Fruit fly (Drosophila melanogaster) whole organism, larva: Measurements from ENCODE around the gene Ugt37C2.
A peak's percentile ranks its signal among the peaks of the same experiment; 100 is the strongest.

Experiments used
- noc ChIP-seq: fragments of 200-800 bp; sonication (Bioruptor generic); optimal IDR thresholded peaks from 3 replicates; lab custom pipeline; 2019; ENCODE audit warnings: missing biosample characterization, mild to moderate bottlenecking, missing genetic modification characterization, moderate library complexity

The Ugt37C2 gene

DNA sequence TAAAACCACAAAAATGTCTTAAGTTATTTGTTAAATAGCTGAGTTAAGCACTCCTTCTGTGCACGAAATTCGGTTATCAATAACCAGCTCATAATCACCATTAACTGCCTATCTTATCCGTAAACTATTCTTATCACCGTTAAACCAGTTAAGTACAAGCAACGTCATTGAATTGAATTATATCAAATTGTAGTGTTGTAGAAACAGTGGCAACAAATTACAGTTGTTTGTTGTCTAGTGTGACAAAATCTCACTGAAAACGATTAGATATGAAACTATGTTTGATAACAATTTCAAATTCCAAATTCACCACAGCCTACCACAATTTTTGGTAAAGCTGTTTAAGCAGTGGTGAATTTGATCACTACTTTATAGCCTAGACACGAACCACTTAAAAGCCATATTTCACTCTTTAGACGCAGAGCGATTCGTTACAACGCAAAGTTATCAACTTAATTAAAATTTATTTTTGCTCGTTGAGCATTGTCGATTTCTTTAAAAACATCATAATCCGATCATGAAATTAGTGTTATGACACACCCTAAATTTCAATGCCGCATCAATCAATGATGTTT lies 7.7 kb downstream of the Ugt37C2 start:
- TF ChIP-seq noc (tag; lab: Kevin White, UChicago), result no peak

dm6 chr2L:16803638-16804037 lies 9.6 kb downstream of the Ugt37C2 start:
- no peak for TF ChIP-seq noc (tag; lab: Kevin White, UChicago)

dm6 chr2L:16804376-16804934 lies 10.4 kb downstream of the Ugt37C2 start, which contains the start of gene CG13272:
Gene CG13272 (plus strand): TSS chr2L:16804884.
- no peak for TF ChIP-seq noc (tag; lab: Kevin White, UChicago)

DNA sequence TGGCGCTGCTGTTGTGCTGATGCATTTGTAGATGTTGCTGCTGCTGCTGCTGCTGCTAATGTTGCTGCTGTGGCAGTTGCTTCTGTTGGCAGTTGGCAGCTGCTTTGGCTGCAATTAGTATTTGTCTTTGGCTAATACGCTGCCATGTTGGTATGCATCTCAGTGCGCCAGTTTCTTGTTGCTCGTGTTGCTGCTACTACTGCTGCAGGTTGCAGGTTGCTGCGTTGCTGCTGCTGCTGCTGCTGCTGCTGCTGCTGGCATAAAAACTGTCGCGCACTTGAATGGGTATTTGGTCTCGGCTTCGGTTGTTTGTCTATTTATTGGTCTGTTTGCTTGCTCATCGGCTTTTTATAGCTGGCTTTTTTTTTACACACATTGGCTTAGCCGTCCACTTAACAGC lies 14.7 kb downstream of the Ugt37C2 start:
- no peak for TF ChIP-seq noc (tag; lab: Kevin White, UChicago)

dm6 chr2L:16815989-16816749 lies 22.2 kb downstream of the Ugt37C2 start, which contains the start of gene mdy:
Gene mdy (plus strand): TSS chr2L:16816660.
- TF ChIP-seq noc (tag; lab: Kevin White, UChicago), result no peak

DNA sequence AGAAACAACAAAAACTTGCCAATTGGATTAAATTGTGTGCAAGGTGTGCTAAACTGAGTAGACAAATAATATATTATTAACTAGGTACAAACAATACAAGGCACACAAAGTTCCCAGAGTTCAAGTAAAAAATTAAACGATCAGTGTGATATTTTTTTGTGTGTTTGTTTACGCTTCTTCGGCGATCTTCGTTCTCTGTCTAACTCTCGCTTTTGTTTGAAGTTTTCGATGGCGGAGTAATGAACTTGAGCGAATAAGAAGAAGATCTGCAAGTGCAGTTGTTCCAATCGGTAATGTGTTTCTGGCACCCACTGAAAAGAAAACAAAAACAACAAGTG lies 22.7 kb downstream of the Ugt37C2 start:
- TF ChIP-seq noc (tag; lab: Kevin White, UChicago), result no peak

- peak; percentile 65 for TF ChIP-seq noc (tag; lab: Kevin White, UChicago)
Observed at dm6 chr2L:16817421-16818101, 23.6 kb downstream of the Ugt37C2 start.

dm6 chr2L:16818335-16818973 lies 24.4 kb downstream of the Ugt37C2 start:
- no peak for TF ChIP-seq noc (tag; lab: Kevin White, UChicago)

DNA sequence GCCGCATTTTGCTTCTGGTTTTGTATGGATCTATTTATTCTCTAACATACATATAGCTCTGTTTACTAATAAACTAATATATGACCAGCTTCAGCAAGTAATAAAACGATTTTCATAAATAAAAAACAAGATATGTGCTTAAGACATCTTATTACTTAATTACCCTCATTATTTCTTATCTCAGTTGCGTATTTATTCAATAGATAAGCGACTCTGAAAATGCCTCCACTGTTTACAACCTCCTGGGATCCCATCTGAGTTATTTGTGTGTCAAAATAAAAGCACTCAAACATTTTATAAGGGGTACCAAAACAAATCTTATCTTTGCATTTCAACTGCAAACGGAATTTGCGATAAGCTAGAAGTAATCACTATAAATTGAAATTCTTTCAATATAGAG lies 25.7 kb downstream of the Ugt37C2 start:
- peak; percentile 93 for TF ChIP-seq noc (tag; lab: Kevin White, UChicago)

dm6 chr2L:16820993-16821392 lies 27.0 kb downstream of the Ugt37C2 start, which contains the start of gene CG13280:
Gene CG13280 (minus strand): TSS chr2L:16821093.
- no peak for TF ChIP-seq noc (tag; lab: Kevin White, UChicago)

DNA sequence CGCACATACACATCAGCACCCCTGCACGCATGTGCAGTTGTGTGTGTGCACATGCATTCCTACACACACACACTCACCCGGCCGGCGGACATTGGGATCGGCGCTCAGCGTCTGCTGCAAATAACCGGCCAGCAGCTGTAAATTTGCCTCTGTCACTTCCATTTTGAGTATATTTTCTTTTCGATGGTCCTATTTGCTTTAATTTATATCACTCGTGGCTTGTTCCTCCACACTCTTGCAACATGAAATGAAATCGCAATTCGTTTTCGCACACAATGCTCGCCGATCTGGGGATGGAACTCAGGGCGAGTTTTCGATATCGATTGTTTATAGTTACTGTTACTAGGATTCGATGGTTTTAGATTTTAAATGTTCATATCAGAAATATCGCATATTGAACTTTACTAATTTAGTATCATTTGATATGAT lies 30.9 kb downstream of the Ugt37C2 start, which contains the start of gene Cse1:
Gene Cse1 (minus strand): TSS at position 303 of the 429 bp plus-strand sequence.
- peak; percentile 31 for TF ChIP-seq noc (tag; lab: Kevin White, UChicago)

DNA sequence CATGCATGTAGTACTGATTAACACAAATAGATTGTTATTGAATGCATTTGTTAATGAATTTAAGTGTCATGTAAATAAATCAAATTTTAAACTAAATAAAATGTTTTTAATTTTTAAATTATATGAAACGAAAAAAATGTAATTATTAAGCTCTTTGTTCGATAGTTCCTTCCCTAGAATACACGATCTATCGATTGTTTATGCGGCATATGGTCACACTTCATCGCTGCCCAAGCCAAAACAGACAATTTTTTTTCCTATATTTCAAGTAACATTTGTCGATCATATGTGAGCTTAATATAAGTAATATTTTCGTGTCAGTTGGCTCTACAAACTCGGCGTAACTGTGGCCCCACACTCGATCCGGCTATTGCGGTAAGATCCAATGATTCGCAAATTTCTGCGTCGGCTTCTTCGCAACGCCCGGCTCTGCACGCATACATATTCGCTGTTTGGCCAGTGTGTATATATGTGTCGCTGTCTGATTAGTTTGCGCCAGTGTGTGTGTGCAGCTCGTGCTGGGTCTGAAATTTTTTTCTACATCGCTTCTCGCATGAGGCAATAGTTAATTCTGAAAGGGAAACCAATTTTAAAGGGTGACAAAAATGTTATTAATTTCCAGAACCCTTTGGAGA lies 33.0 kb downstream of the Ugt37C2 start, which contains the start of gene AspRS-m:
Gene AspRS-m (plus strand): TSS at position 207 of the 635 bp plus-strand sequence.
- TF ChIP-seq noc (tag; lab: Kevin White, UChicago), result no peak

DNA sequence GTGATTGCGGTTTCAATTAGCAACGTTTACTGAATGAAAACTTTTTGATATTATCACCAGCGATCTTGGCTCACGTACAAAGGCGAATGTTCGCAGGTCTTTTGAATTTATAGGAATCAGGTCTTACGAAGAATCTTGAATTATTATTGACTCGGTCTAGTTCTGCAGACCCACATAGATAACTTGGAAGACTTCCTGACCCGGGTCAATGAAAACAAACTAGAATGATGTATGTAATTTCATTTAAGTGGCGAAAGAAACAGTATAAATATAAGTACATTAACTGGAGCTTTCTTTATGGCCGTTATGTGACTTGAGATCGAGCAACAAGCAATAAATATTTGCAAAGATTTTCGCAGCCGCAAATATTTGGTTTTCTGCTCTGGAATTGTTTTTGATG lies 40.4 kb downstream of the Ugt37C2 start, which contains the start of gene CG13282:
Gene CG13282 (minus strand): TSS at position 101 of the 400 bp plus-strand sequence.
- TF ChIP-seq noc (tag; lab: Kevin White, UChicago), result no peak

dm6 chr2L:16837158-16837557 lies 43.1 kb downstream of the Ugt37C2 start, which contains the start of gene Nepl9:
Gene Nepl9 (minus strand): TSS chr2L:16837258.
- no peak for TF ChIP-seq noc (tag; lab: Kevin White, UChicago)

- TF ChIP-seq noc (tag; lab: Kevin White, UChicago), result no peak
Observed at dm6 chr2L:16837672-16838071, 43.7 kb downstream of the Ugt37C2 start, which contains the start of the genes SclA and SclB. Gene SclA (plus strand): TSS chr2L:16837972. Gene SclB (plus strand): TSS chr2L:16837972.
